Fruit fly (Drosophila melanogaster): ENCODE data around the gene Pex12.

Gene Pex12

DNA sequence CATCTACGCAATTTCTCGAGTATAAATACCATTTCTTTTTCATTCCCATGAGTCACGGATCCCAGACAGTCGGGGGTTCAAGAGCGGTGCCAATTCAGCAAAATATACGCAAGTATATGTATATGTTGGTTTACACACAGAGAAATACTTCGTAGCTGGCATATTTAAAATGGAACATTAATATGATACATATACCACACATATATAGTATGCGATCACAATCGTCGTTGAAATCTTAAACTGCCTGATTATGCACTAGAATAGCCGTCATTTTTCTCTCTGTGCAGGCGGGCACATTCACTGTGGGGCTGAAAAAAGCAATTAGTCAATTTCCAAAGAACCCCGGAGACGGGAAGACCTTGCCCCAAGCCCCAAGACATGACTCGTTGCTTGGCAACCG is 25.9 kb downstream of the Pex12 start (continued):
- TF ChIP-seq CG14667 (GFP tag; IDR thresholded peaks at IDR 0.05), result peak; percentile 64
- peak; percentile 39 for TF ChIP-seq CG6654 (GFP tag; optimal IDR thresholded peaks at IDR 0.05)
- TF ChIP-seq CG2202 (tag; optimal IDR thresholded peaks at IDR 0.05), result no peak
- peak; percentile 39; the same call in 1 of the 2 replicates for TF ChIP-seq ro (GFP tag; IDR thresholded peaks at IDR 0.05)
- TF ChIP-seq Atf-2 (GFP tag; optimal IDR thresholded peaks at IDR 0.05), result peak; percentile 66
- peak; percentile 33 for TF ChIP-seq jumu (GFP tag; optimal IDR thresholded peaks at IDR 0.05)
- TF ChIP-seq CG9609 (GFP tag; optimal IDR thresholded peaks at IDR 0.05), result peak; percentile 77
- TF ChIP-seq Lim3 (GFP tag; IDR thresholded peaks at IDR 0.05), result peak; percentile 52; the same call in 1 of the 2 replicates
- no peak for TF ChIP-seq CG15073 (GFP tag; optimal IDR thresholded peaks at IDR 0.05)
- TF ChIP-seq tap (tag; optimal IDR thresholded peaks at IDR 0.05), result peak; percentile 36
- no peak for TF ChIP-seq Elba2 (GFP tag; optimal IDR thresholded peaks at IDR 0.05)
- no peak for TF ChIP-seq emc (GFP tag; optimal IDR thresholded peaks at IDR 0.05)
- no peak for TF ChIP-seq luna (GFP tag; optimal IDR thresholded peaks at IDR 0.05)
- peak; percentile 39 for TF ChIP-seq CG14710 (tag; optimal IDR thresholded peaks at IDR 0.05)
- peak; percentile 81 for TF ChIP-seq cas (GFP tag; IDR thresholded peaks at IDR 0.05)
- TF ChIP-seq CG2199 (GFP tag; IDR thresholded peaks at IDR 0.05), result no peak
- peak; percentile 60 for TF ChIP-seq CG13624 (GFP tag; optimal IDR thresholded peaks at IDR 0.05)
- TF ChIP-seq dm (GFP tag; optimal IDR thresholded peaks at IDR 0.05), result peak; percentile 29
- TF ChIP-seq E2f2 (GFP tag; IDR thresholded peaks at IDR 0.05), result peak; percentile 61
- TF ChIP-seq esg (GFP tag; conservative IDR thresholded peaks at IDR 0.05), result peak; percentile 84
- TF ChIP-seq Fer1 (GFP tag; optimal IDR thresholded peaks at IDR 0.05), result peak; percentile 74
- peak; percentile 90 for TF ChIP-seq lab (GFP tag; optimal IDR thresholded peaks at IDR 0.05)
- TF ChIP-seq lov (optimal IDR thresholded peaks at IDR 0.05), result no peak
- peak; percentile 72; the same call in 1 of the 3 replicates for TF ChIP-seq lov (GFP tag; IDR thresholded peaks at IDR 0.05)
- no peak for TF ChIP-seq prd (optimal IDR thresholded peaks at IDR 0.05)
- peak; percentile 88 for TF ChIP-seq prd (GFP tag; IDR thresholded peaks at IDR 0.05)
- no peak for TF ChIP-seq inv (GFP tag; IDR thresholded peaks at IDR 0.05; ENCODE audit: partially characterized antibody)
- no peak for TF ChIP-seq CG17186 (GFP tag; optimal IDR thresholded peaks at IDR 0.05)
- TF ChIP-seq ATbp (GFP tag; optimal IDR thresholded peaks at IDR 0.05), result peak; percentile 61
- peak; percentile 14 for TF ChIP-seq fd64A (GFP tag; optimal IDR thresholded peaks at IDR 0.05)
- peak; percentile 48 for TF ChIP-seq nau (GFP tag; optimal IDR thresholded peaks at IDR 0.05)
- TF ChIP-seq nmo (GFP tag; optimal IDR thresholded peaks at IDR 0.05), result peak; percentile 54
- peak; percentile 85 for TF ChIP-seq row (GFP tag; IDR thresholded peaks at IDR 0.05)
- TF ChIP-seq CG12299 (tag; optimal IDR thresholded peaks at IDR 0.05), result no peak
- TF ChIP-seq HmgD (GFP tag; optimal IDR thresholded peaks at IDR 0.05), result no peak
- peak; percentile 61 for TF ChIP-seq Hr3 (GFP tag; optimal IDR thresholded peaks at IDR 0.05)
- no peak for TF ChIP-seq Doc3 (GFP tag; IDR thresholded peaks at IDR 0.05; ENCODE audit: partially characterized antibody)
- peak; percentile 57; the same call in 1 of the 2 replicates for TF ChIP-seq ham (GFP tag; IDR thresholded peaks at IDR 0.05)
- no peak for TF ChIP-seq Hmx (GFP tag; optimal IDR thresholded peaks at IDR 0.05)
- no peak for TF ChIP-seq CG7963 (GFP tag; IDR thresholded peaks at IDR 0.05; ENCODE audit: partially characterized antibody)
- peak; percentile 66; the same call in 2 of the 3 replicates for TF ChIP-seq C15 (GFP tag; IDR thresholded peaks at IDR 0.05)
- TF ChIP-seq CG1792 (GFP tag; optimal IDR thresholded peaks at IDR 0.05), result peak; percentile 19
- peak; percentile 43 for TF ChIP-seq CG10267 (tag; optimal IDR thresholded peaks at IDR 0.05)
- peak; percentile 70; the same call in 1 of the 3 replicates for TF ChIP-seq Mrtf (GFP tag; IDR thresholded peaks at IDR 0.05)
- TF ChIP-seq Atf6 (GFP tag; IDR thresholded peaks at IDR 0.05), result peak; percentile 85
- TF ChIP-seq Bgb (GFP tag; IDR thresholded peaks at IDR 0.05; ENCODE audit: partially characterized antibody), result no peak
- TF ChIP-seq CkIIα-i1 (GFP tag; IDR thresholded peaks at IDR 0.05), result 0 out of 2 replicates have a peak, but pooled peaks have one; percentile 39
- no peak for TF ChIP-seq CG30020 (tag; optimal IDR thresholded peaks at IDR 0.05)
- peak; percentile 88 for TF ChIP-seq wdn (GFP tag; IDR thresholded peaks at IDR 0.05)
- no peak for TF ChIP-seq fd102C (GFP tag; optimal IDR thresholded peaks at IDR 0.05)
- peak; percentile 69 for TF ChIP-seq dmrt99B (tag; optimal IDR thresholded peaks at IDR 0.05)
- peak; percentile 17 for TF ChIP-seq Sox100B (GFP tag; optimal IDR thresholded peaks at IDR 0.05)
